Worm (Caenorhabditis elegans) whole organism, early embryonic: ENCODE results near the gene R11G11.16.

Experiments
- B0310.2 ChIP-seq: sonication (generic microtip); optimal IDR thresholded peaks from 2 replicates; lab custom pipeline; 2016; ENCODE audit warnings: mild to moderate bottlenecking, missing genetic modification characterization, missing compliant biosample characterization
- F13C5.2 ChIP-seq: sonication (generic microtip); optimal IDR thresholded peaks from 2 replicates; lab custom pipeline; 2017; ENCODE audit warnings: mild to moderate bottlenecking, missing genetic modification characterization, inconsistent platforms, missing compliant biosample characterization
- tbx-37 ChIP-seq: fragments of 200-800 bp; sonication (Bioruptor generic); conservative IDR thresholded peaks from 2 replicates; pipeline ENCODE4 v1.3.6; 2022; ENCODE audit warnings: missing genetic modification reagents, missing genetic modification characterization, missing compliant biosample characterization

DNA sequence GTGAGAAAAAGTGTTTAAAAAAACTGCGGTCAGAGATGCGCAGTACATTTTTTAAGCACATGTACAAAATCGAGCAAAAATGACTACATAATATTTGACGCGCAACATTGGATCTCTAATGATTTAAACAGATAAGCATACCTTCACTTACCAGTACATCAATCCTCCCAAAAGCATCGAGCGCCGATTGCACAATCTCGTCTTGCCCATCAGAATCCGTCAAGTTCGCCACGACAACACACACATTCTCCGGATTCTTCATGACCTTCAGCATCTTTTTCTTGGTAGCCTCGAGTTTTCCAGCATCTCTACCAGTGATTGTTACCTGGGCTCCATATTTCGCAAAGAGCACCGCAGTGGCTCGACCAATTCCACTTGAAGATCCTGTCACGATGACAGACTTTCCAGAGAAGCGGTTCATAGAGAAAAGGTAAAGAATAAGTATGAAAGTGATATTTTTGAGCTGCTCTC lies 22.1 kb downstream of the R11G11.16 start, which contains the start of gene T01G6.10:
- TF ChIP-seq tbx-37 (GFP tag; lab: Robert Waterston, UW) (no peak), F13C5.2 (tag; lab: Kevin White, UChicago) (no peak), B0310.2 (tag; lab: Kevin White, UChicago) (no peak)
